Fruit fly (Drosophila melanogaster): Measurements from ENCODE around the gene Xrp1.

Xrp1 gene

dm6 chr3R:18875228-18875627 is 39.5 kb upstream of the Xrp1 start, which contains the start of gene CG14298:
TSS of gene CG14298 (plus strand) at chr3R:18875528.
- no peak for TF ChIP-seq Eip74EF (GFP tag; optimal IDR thresholded peaks at IDR 0.05)
- peak; percentile 79 for TF ChIP-seq CG8281 (tag; optimal IDR thresholded peaks at IDR 0.05)

DNA sequence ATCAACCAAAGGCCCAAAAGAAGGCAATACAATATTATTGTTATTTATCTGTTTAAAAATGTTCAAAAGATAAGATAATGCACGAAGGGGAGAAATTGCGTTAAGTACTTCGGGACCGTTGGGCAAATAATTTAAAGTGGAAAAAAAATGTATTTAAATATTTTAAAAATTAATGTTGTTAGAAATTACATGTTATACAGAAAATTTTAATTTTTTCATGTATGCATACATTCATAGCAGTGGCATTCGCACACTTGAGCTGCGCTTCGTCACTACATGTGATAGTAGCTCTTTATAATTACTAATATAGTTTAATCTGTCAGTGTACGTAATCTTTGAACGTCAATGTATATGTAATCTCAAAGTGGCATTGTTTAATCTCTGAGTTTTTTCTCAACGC is 19.5 kb upstream of the Xrp1 start:
- TF ChIP-seq NK7.1 (GFP tag; optimal IDR thresholded peaks at IDR 0.05): no peak
- no peak for TF ChIP-seq CG9797 (GFP tag; optimal IDR thresholded peaks at IDR 0.05)
- TF ChIP-seq ttk (GFP tag; IDR thresholded peaks at IDR 0.05): peak; percentile 76
- peak; percentile 46 for TF ChIP-seq CG3281 (GFP tag; optimal IDR thresholded peaks at IDR 0.05)
- peak; percentile 80 for TF ChIP-seq tgo (GFP tag; IDR thresholded peaks at IDR 0.05)
- TF ChIP-seq CG14050 (GFP tag; IDR thresholded peaks at IDR 0.05): peak; percentile 33; the same call in 1 of the 3 replicates
- peak; percentile 77 for TF ChIP-seq dysf (GFP tag; IDR thresholded peaks at IDR 0.05)
- TF ChIP-seq CG12104 (GFP tag; optimal IDR thresholded peaks at IDR 0.05): peak; percentile 22
- TF ChIP-seq ind (GFP tag; optimal IDR thresholded peaks at IDR 0.05): peak; percentile 20
- TF ChIP-seq wor (GFP tag; IDR thresholded peaks at IDR 0.05): no peak
- TF ChIP-seq slou (GFP tag; optimal IDR thresholded peaks at IDR 0.05): no peak
- no peak for TF ChIP-seq CG4820 (GFP tag; optimal IDR thresholded peaks at IDR 0.05)
- peak; percentile 99 for TF ChIP-seq GATAe (GFP tag; conservative IDR thresholded peaks at IDR 0.05)
- 0 out of 3 replicates have a peak, but pooled peaks have one; percentile 9 for TF ChIP-seq C15 (GFP tag; IDR thresholded peaks at IDR 0.05)
- TF ChIP-seq ro (GFP tag; IDR thresholded peaks at IDR 0.05): peak; percentile 30; the same call in 1 of the 2 replicates
- TF ChIP-seq Deaf1 (tag; optimal IDR thresholded peaks at IDR 0.05): peak; percentile 41
- TF ChIP-seq pho (GFP tag; optimal IDR thresholded peaks at IDR 0.05): no peak
- TF ChIP-seq NFAT (GFP tag; IDR thresholded peaks at IDR 0.05): peak; percentile 77
- TF ChIP-seq H15 (GFP tag; IDR thresholded peaks at IDR 0.05): peak; percentile 67; the same call in 2 of the 3 replicates
- peak; percentile 77 for TF ChIP-seq CG14667 (GFP tag; IDR thresholded peaks at IDR 0.05)
- no peak for TF ChIP-seq Kr (GFP tag; optimal IDR thresholded peaks at IDR 0.05)
- no peak; the same call in 2 of the 3 replicates for TF ChIP-seq CG17361 (GFP tag; IDR thresholded peaks at IDR 0.05)
- no peak for TF ChIP-seq Stat92E (GFP tag; optimal IDR thresholded peaks at IDR 0.05)
- peak; percentile 40; the same call in 1 of the 2 replicates for TF ChIP-seq CG4404 (GFP tag; IDR thresholded peaks at IDR 0.05)
- TF ChIP-seq rib (GFP tag; IDR thresholded peaks at IDR 0.05): peak; percentile 73
- peak; percentile 76 for TF ChIP-seq Gug (GFP tag; IDR thresholded peaks at IDR 0.05)
- TF ChIP-seq klu (GFP tag; IDR thresholded peaks at IDR 0.05): peak; percentile 13; the same call in 1 of the 2 replicates
- peak; percentile 65; the same call in 2 of the 3 replicates for TF ChIP-seq CG11695 (GFP tag; IDR thresholded peaks at IDR 0.05)
- TF ChIP-seq CG6272 (GFP tag; IDR thresholded peaks at IDR 0.05): peak; percentile 89
- TF ChIP-seq E2f1 (GFP tag; IDR thresholded peaks at IDR 0.05): peak; percentile 68
- TF ChIP-seq CG9437 (GFP tag; optimal IDR thresholded peaks at IDR 0.05): no peak
- TF ChIP-seq Rx (GFP tag; IDR thresholded peaks at IDR 0.05): peak; percentile 55
- peak; percentile 59 for TF ChIP-seq CG11085 (GFP tag; IDR thresholded peaks at IDR 0.05)
- peak; percentile 64 for TF ChIP-seq CG4730 (GFP tag; IDR thresholded peaks at IDR 0.05)
- no peak for TF ChIP-seq CG13424 (tag; optimal IDR thresholded peaks at IDR 0.05)
- TF ChIP-seq CG8924 (tag; optimal IDR thresholded peaks at IDR 0.05): peak; percentile 37
- TF ChIP-seq BtbVII (GFP tag; optimal IDR thresholded peaks at IDR 0.05): peak; percentile 11
- peak; percentile 81; the same call in 1 of the 2 replicates for TF ChIP-seq vvl (GFP tag; IDR thresholded peaks at IDR 0.05)
- TF ChIP-seq gce (GFP tag; IDR thresholded peaks at IDR 0.05): peak; percentile 39; the same call in 1 of the 3 replicates
- TF ChIP-seq CG11504 (tag; optimal IDR thresholded peaks at IDR 0.05): peak; percentile 40
- peak; percentile 79 for TF ChIP-seq lmd (GFP tag; IDR thresholded peaks at IDR 0.05)
- TF ChIP-seq CG32532 (GFP tag; IDR thresholded peaks at IDR 0.05): peak; percentile 78
- peak; percentile 64; the same call in 1 of the 2 replicates for TF ChIP-seq CG32772 (GFP tag; IDR thresholded peaks at IDR 0.05)
- peak; percentile 58; the same call in 1 of the 3 replicates for TF ChIP-seq CG7357 (GFP tag; IDR thresholded peaks at IDR 0.05)
- peak; percentile 74 for TF ChIP-seq danr (GFP tag; IDR thresholded peaks at IDR 0.05)
- no peak for TF ChIP-seq fd96Cb (tag; optimal IDR thresholded peaks at IDR 0.05)
- no peak for TF ChIP-seq pros (GFP tag; optimal IDR thresholded peaks at IDR 0.05)

Data from whole organism, embryonic.